Worm (Caenorhabditis elegans): Measurements from ENCODE around the gene ZK686.2.

Gene ZK686.2

ce11 chrIII:7719364-7719936, 46.4 kb downstream of the ZK686.2 start, which contains the start of gene ncl-1:
TSS of gene ncl-1 (plus strand) at chrIII:7719729.
- TF ChIP-seq lin-13 (GFP tag; optimal IDR thresholded peaks at IDR 0.05) (peak; percentile 51), crh-2 (tag; optimal IDR thresholded peaks at IDR 0.05) (no peak), lin-11 (tag; optimal IDR thresholded peaks at IDR 0.05) (no peak), nhr-129 (tag; optimal IDR thresholded peaks at IDR 0.05) (peak; percentile 76), dmd-4 (tag; optimal IDR thresholded peaks at IDR 0.05) (no peak), zag-1 (tag; optimal IDR thresholded peaks at IDR 0.05) (no peak), F13H6.1 (tag; optimal IDR thresholded peaks at IDR 0.05) (no peak), C34F6.9 (tag; optimal IDR thresholded peaks at IDR 0.05) (peak; percentile 46), R02D3.7 (tag; optimal IDR thresholded peaks at IDR 0.05) (no peak), snpc-4 (tag; optimal IDR thresholded peaks at IDR 0.05) (no peak), elt-1 (tag; optimal IDR thresholded peaks at IDR 0.05) (no peak), ztf-4 (tag; optimal IDR thresholded peaks at IDR 0.05) (no peak)

ce11 chrIII:7718318-7718717, 47.5 kb downstream of the ZK686.2 start:
- no peak for TF ChIP-seq skn-1 (tag; optimal IDR thresholded peaks at IDR 0.05)
- no peak for TF ChIP-seq mbf-1 (tag; optimal IDR thresholded peaks at IDR 0.05)
- TF ChIP-seq ztf-11 (tag; optimal IDR thresholded peaks at IDR 0.05), result no peak
- peak; percentile 91 for TF ChIP-seq lin-13 (GFP tag; optimal IDR thresholded peaks at IDR 0.05)
- TF ChIP-seq nhr-6 (tag; optimal IDR thresholded peaks at IDR 0.05), result peak; percentile 48
- peak; percentile 94 for TF ChIP-seq fos-1 (tag; optimal IDR thresholded peaks at IDR 0.05)
- TF ChIP-seq gmeb-1 (tag; optimal IDR thresholded peaks at IDR 0.05), result peak; percentile 61
- no peak for TF ChIP-seq nhr-10 (tag; optimal IDR thresholded peaks at IDR 0.05)
- TF ChIP-seq nhr-11 (tag; optimal IDR thresholded peaks at IDR 0.05), result no peak
- no peak for TF ChIP-seq unc-62 (GFP tag; optimal IDR thresholded peaks at IDR 0.05)
- peak; percentile 43 for TF ChIP-seq blmp-1 (tag; optimal IDR thresholded peaks at IDR 0.05; ENCODE audit: insufficient read depth)
- TF ChIP-seq sma-3 (GFP tag; optimal IDR thresholded peaks at IDR 0.05), result peak; percentile 76
- peak in 1 of 2 experiments; percentile 49 for TF ChIP-seq mdl-1 (tag; optimal IDR thresholded peaks at IDR 0.05)
- TF ChIP-seq nhr-25 (tag; optimal IDR thresholded peaks at IDR 0.05), result peak; percentile 54
- peak; percentile 92 for TF ChIP-seq crh-2 (tag; optimal IDR thresholded peaks at IDR 0.05)
- TF ChIP-seq elt-3 (tag; optimal IDR thresholded peaks at IDR 0.05), result no peak
- peak; percentile 92 for TF ChIP-seq nhr-129 (tag; optimal IDR thresholded peaks at IDR 0.05)
- TF ChIP-seq nhr-21 (tag; optimal IDR thresholded peaks at IDR 0.05), result peak; percentile 66
- peak; percentile 70 for TF ChIP-seq sma-9 (GFP tag; optimal IDR thresholded peaks at IDR 0.05)
- TF ChIP-seq sma-9 (tag; optimal IDR thresholded peaks at IDR 0.05), result no peak
- TF ChIP-seq sem-4 (tag; optimal IDR thresholded peaks at IDR 0.05), result peak; percentile 65
- TF ChIP-seq ztf-4 (tag; optimal IDR thresholded peaks at IDR 0.05), result peak; percentile 45
- peak; percentile 73 for TF ChIP-seq C34F6.9 (tag; optimal IDR thresholded peaks at IDR 0.05)
- peak in 1 of 2 experiments; percentile 74 for TF ChIP-seq lsy-2 (tag; optimal IDR thresholded peaks at IDR 0.05)
- TF ChIP-seq F13H6.1 (tag; optimal IDR thresholded peaks at IDR 0.05), result peak; percentile 85

ce11 chrIII:7716550-7716949, 49.3 kb downstream of the ZK686.2 start:
- TF ChIP-seq unc-62 (GFP tag; optimal IDR thresholded peaks at IDR 0.05) (no peak), nhr-21 (tag; optimal IDR thresholded peaks at IDR 0.05) (no peak), ztf-1 (GFP tag; conservative IDR thresholded peaks at IDR 0.05) (no peak), unc-39 (tag; optimal IDR thresholded peaks at IDR 0.05) (no peak), aly-2 (tag; optimal IDR thresholded peaks at IDR 0.05) (no peak), ztf-11 (tag; optimal IDR thresholded peaks at IDR 0.05) (no peak), lin-39 (tag; optimal IDR thresholded peaks at IDR 0.05) (no peak), ztf-4 (tag; optimal IDR thresholded peaks at IDR 0.05) (no peak), elt-1 (tag; optimal IDR thresholded peaks at IDR 0.05) (no peak), C34F6.9 (tag; optimal IDR thresholded peaks at IDR 0.05) (no peak), nhr-6 (tag; optimal IDR thresholded peaks at IDR 0.05) (no peak), gmeb-1 (tag; optimal IDR thresholded peaks at IDR 0.05) (no peak), nhr-77 (tag; optimal IDR thresholded peaks at IDR 0.05) (no peak), crh-2 (tag; optimal IDR thresholded peaks at IDR 0.05) (no peak), skn-1 (tag; optimal IDR thresholded peaks at IDR 0.05) (no peak), lin-11 (tag; optimal IDR thresholded peaks at IDR 0.05) (no peak), sem-4 (tag; optimal IDR thresholded peaks at IDR 0.05) (no peak), nhr-12 (tag; optimal IDR thresholded peaks at IDR 0.05) (no peak)
